Worm (Caenorhabditis elegans): ENCODE results near the gene C55A6.12.
A peak's percentile ranks its signal among the peaks of the same experiment; 100 is the strongest.

C55A6.12 gene

ce11 chrV:11525338-11525737, 22.4 kb upstream of the C55A6.12 start:
- TF ChIP-seq ztf-16 (tag; optimal IDR thresholded peaks at IDR 0.05) (no peak), tbx-2 (tag; optimal IDR thresholded peaks at IDR 0.05) (no peak), K09A11.1 (tag; optimal IDR thresholded peaks at IDR 0.05; ENCODE audit: insufficient read depth) (no peak), ets-4 (tag; optimal IDR thresholded peaks at IDR 0.05) (no peak), nfya-1 (tag; optimal IDR thresholded peaks at IDR 0.05) (peak; percentile 59), zip-5 (tag; optimal IDR thresholded peaks at IDR 0.05) (no peak)

DNA sequence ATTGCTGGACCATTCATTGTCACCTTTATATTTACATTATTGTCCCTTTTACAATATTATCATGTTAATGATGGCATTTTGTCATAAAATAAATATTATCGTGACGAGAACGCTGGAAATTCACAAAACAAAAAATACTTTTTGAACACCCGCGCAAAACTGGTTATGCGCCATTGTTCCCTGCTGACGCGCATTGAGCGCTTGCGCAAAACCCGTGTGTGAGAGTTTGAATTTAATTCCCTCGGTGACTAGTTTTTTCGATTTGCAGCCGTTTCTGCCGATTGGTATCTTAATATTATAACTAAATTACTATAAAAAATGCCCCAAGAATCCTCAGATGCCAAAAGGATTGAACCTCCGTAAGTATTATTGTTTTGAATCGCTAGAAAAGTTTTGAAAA, 18.5 kb upstream of the C55A6.12 start, which contains the start of gene pafo-1:
pafo-1 (plus strand) TSS at position 256 of the 400 bp plus-strand sequence.
- TF ChIP-seq pag-3 (tag; optimal IDR thresholded peaks at IDR 0.05; ENCODE audit: borderline replicate concordance): no peak
- no peak for TF ChIP-seq ceh-34 (tag; optimal IDR thresholded peaks at IDR 0.05)
- TF ChIP-seq pax-1 (tag; optimal IDR thresholded peaks at IDR 0.05): no peak
- TF ChIP-seq ceh-30 (tag; optimal IDR thresholded peaks at IDR 0.05): no peak
- TF ChIP-seq ceh-45 (GFP tag; IDR thresholded peaks at IDR 0.05): no peak
- TF ChIP-seq pat-9 (tag; optimal IDR thresholded peaks at IDR 0.05): peak; percentile 32
- peak; percentile 50 for TF ChIP-seq gmeb-2 (tag; optimal IDR thresholded peaks at IDR 0.05)
- peak; percentile 52 for TF ChIP-seq unc-86 (tag; optimal IDR thresholded peaks at IDR 0.05)
- TF ChIP-seq ceh-24 (tag; optimal IDR thresholded peaks at IDR 0.05): no peak
- TF ChIP-seq dmd-4 (tag; optimal IDR thresholded peaks at IDR 0.05; ENCODE audit: borderline replicate concordance): no peak
- no peak for TF ChIP-seq unc-42 (tag; optimal IDR thresholded peaks at IDR 0.05)
- peak; percentile 9 for TF ChIP-seq ets-4 (tag; optimal IDR thresholded peaks at IDR 0.05)
- no peak for TF ChIP-seq ahr-1 (tag; optimal IDR thresholded peaks at IDR 0.05)
- peak; percentile 9 for TF ChIP-seq zip-5 (tag; optimal IDR thresholded peaks at IDR 0.05)
- TF ChIP-seq sox-4 (tag; optimal IDR thresholded peaks at IDR 0.05): peak; percentile 34
- no peak for TF ChIP-seq syd-9 (tag; optimal IDR thresholded peaks at IDR 0.05)
- no peak for TF ChIP-seq nhr-232 (tag; optimal IDR thresholded peaks at IDR 0.05)
- no peak for TF ChIP-seq C08G9.2 (tag; optimal IDR thresholded peaks at IDR 0.05)
- TF ChIP-seq F13H6.1 (tag; optimal IDR thresholded peaks at IDR 0.05): no peak
- no peak for TF ChIP-seq elt-4 (tag; optimal IDR thresholded peaks at IDR 0.05)
- peak; percentile 73 for TF ChIP-seq nfya-1 (tag; optimal IDR thresholded peaks at IDR 0.05)
- TF ChIP-seq nhr-11 (tag; optimal IDR thresholded peaks at IDR 0.05): no peak
- no peak for TF ChIP-seq pqm-1 (tag; optimal IDR thresholded peaks at IDR 0.05)
- TF ChIP-seq hlh-6 (tag; optimal IDR thresholded peaks at IDR 0.05): no peak
- TF ChIP-seq ceh-19 (GFP tag; optimal IDR thresholded peaks at IDR 0.05): no peak
- TF ChIP-seq ceh-48 (tag; optimal IDR thresholded peaks at IDR 0.05): peak; percentile 33
- TF ChIP-seq C38D4.7 (GFP tag; optimal IDR thresholded peaks at IDR 0.05): peak; percentile 30
- peak; percentile 53 for TF ChIP-seq unc-55 (GFP tag; optimal IDR thresholded peaks at IDR 0.05)
- TF ChIP-seq K02D7.2 (tag; optimal IDR thresholded peaks at IDR 0.05): no peak
- no peak for TF ChIP-seq hlh-13 (GFP tag; optimal IDR thresholded peaks at IDR 0.05)
- TF ChIP-seq eyg-1 (tag; optimal IDR thresholded peaks at IDR 0.05): no peak
- TF ChIP-seq sox-2 (GFP tag; IDR thresholded peaks at IDR 0.05): 0 out of 2 replicates have a peak, but pooled peaks have one; percentile 33
- peak; percentile 40 for TF ChIP-seq lin-11 (tag; optimal IDR thresholded peaks at IDR 0.05)
- TF ChIP-seq ceh-9 (tag; optimal IDR thresholded peaks at IDR 0.05): no peak
- peak; percentile 12 for TF ChIP-seq ttx-3 (tag; optimal IDR thresholded peaks at IDR 0.05)
- no peak for TF ChIP-seq pros-1 (tag; optimal IDR thresholded peaks at IDR 0.05)
- TF ChIP-seq ceh-18 (tag; optimal IDR thresholded peaks at IDR 0.05): peak; percentile 30
- peak; percentile 42 for TF ChIP-seq madf-2 (tag; optimal IDR thresholded peaks at IDR 0.05)
- TF ChIP-seq rnt-1 (tag; optimal IDR thresholded peaks at IDR 0.05): peak; percentile 25
- no peak for TF ChIP-seq ceh-2 (tag; optimal IDR thresholded peaks at IDR 0.05)
- TF ChIP-seq unc-3 (GFP tag; conservative IDR thresholded peaks at IDR 0.05): peak; percentile 50; the same call in 1 of the 2 replicates
- peak; percentile 49 for TF ChIP-seq unc-3 (tag; optimal IDR thresholded peaks at IDR 0.05)
- TF ChIP-seq fkh-10 (GFP tag; optimal IDR thresholded peaks at IDR 0.05): no peak
- no peak for TF ChIP-seq lim-6 (tag; optimal IDR thresholded peaks at IDR 0.05)
- peak; percentile 16 for TF ChIP-seq tbx-7 (tag; optimal IDR thresholded peaks at IDR 0.05)
- no peak for TF ChIP-seq fax-1 (tag; optimal IDR thresholded peaks at IDR 0.05)
- no peak for TF ChIP-seq npax-4 (tag; optimal IDR thresholded peaks at IDR 0.05)
- no peak for TF ChIP-seq sdc-2 (tag; optimal IDR thresholded peaks at IDR 0.05)
- TF ChIP-seq ceh-22 (tag; optimal IDR thresholded peaks at IDR 0.05): no peak
